Fruit fly (Drosophila melanogaster) whole organism: ENCODE measurements around the gene CG32638.

Experiments used
- pan ChIP-seq: fragments of >200 bp; optimal IDR thresholded peaks from 2 replicates; lab custom pipeline; 2017
- usp ChIP-seq: fragments of >200 bp; optimal IDR thresholded peaks from 2 replicates; lab custom pipeline; 2017; ENCODE audit warnings: missing biosample characterization, missing genetic modification characterization, mixed read lengths

DNA sequence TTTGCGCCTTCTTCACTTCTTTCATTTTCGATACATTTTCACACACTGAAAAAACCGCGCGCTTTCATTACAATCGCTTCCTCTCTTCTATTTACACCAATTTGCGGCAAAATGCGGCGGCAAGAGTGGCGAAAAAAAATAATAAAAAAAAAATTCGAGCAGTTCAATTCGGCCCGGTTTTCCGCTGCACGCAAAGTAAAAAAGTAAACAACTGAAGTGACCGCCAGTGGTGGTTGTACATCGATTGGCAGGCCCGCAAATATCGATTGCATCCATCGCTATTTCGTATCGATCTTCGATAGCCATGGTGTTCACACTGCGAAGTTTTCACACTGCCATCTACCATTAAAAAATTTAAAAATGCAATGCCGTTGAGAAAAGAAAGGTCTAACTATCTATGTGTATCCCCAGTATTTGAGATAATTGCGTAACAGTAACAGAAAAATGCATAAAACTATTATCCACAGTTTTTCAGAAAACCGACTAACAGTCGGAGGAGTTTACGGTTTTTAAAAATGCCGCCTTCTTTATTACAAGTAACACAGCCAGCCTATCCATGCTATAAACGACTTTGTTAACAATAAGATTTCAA is 16.3 kb downstream of the CG32638 start, which contains the start of gene Chpf:
- TF ChIP-seq pan (lab: Kevin White, UChicago) (no peak), usp (no peak)
